Worm (Caenorhabditis elegans): Measurements from ENCODE around the gene elo-5.

DNA sequence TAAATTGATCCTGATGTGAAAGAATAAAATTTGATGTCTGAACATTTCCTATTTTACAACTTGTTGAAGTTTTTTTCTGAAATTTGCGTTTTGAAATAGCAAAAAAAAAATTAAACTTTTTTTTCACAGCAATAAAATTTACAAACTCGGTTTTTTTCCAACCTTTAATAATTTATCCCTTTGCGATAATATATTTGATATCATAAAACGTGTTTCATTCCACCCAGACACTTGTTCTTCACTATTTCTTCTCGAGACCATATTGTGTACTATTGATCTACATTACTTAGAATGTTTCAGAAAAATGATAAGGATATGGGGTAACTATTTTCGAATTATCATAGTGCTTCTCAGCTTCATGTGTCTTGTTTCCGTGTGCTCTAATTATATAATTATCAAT is 50.8 kb downstream of the elo-5 start, which contains the start of gene Y4C6B.4:
- TF ChIP-seq med-1 (GFP tag; optimal IDR thresholded peaks at IDR 0.05; ENCODE audit: insufficient read depth): no peak
- TF ChIP-seq ztf-23 (GFP tag; IDR thresholded peaks at IDR 0.05): no peak
- no peak for TF ChIP-seq tab-1 (GFP tag; IDR thresholded peaks at IDR 0.05)
